Worm (Caenorhabditis elegans): ENCODE results near the gene rip-1.
A peak's percentile ranks its signal among the peaks of the same experiment; 100 is the strongest.

Gene rip-1

ce11 chrIII:10248441-10249137, 10.0 kb downstream of the rip-1 start, which contains the start of the genes div-1 and cor-1:
div-1 (minus strand) TSS chrIII:10248559.
cor-1 (plus strand) TSS chrIII:10249111.
- TF ChIP-seq aha-1 (tag; optimal IDR thresholded peaks at IDR 0.05) (no peak), ces-1 (GFP tag; optimal IDR thresholded peaks at IDR 0.05) (no peak), nhr-11 (tag; optimal IDR thresholded peaks at IDR 0.05) (no peak), nhr-237 (tag; optimal IDR thresholded peaks at IDR 0.05) (no peak), nhr-84 (tag; optimal IDR thresholded peaks at IDR 0.05) (no peak), snpc-4 (tag; optimal IDR thresholded peaks at IDR 0.05) (peak; percentile 22), aly-2 (tag; optimal IDR thresholded peaks at IDR 0.05) (no peak), tbx-2 (tag; optimal IDR thresholded peaks at IDR 0.05) (peak; percentile 54), mdl-1 (tag; optimal IDR thresholded peaks at IDR 0.05) (no peak), nhr-71 (tag; optimal IDR thresholded peaks at IDR 0.05) (peak; percentile 57), nhr-90 (tag; optimal IDR thresholded peaks at IDR 0.05; ENCODE audit: poor library complexity) (peak; percentile 16), hlh-4 (tag; optimal IDR thresholded peaks at IDR 0.05) (no peak), lin-15B (tag; optimal IDR thresholded peaks at IDR 0.05) (peak; percentile 34), lin-35 (GFP tag; optimal IDR thresholded peaks at IDR 0.05) (peak; percentile 86 to 93), skn-1 (tag; optimal IDR thresholded peaks at IDR 0.05) (peak; percentile 32), mep-1 (tag; optimal IDR thresholded peaks at IDR 0.05) (peak; percentile 16), pag-3 (tag; optimal IDR thresholded peaks at IDR 0.05; ENCODE audit: borderline replicate concordance, insufficient read depth) (no peak), mef-2 (tag; optimal IDR thresholded peaks at IDR 0.05) (no peak), ceh-8 (GFP tag; optimal IDR thresholded peaks at IDR 0.05) (no peak), irx-1 (tag; optimal IDR thresholded peaks at IDR 0.05) (no peak), ceh-63 (GFP tag; optimal IDR thresholded peaks at IDR 0.05) (no peak), unc-98 (GFP tag; IDR thresholded peaks at IDR 0.05) (no peak), zip-4 (GFP tag; optimal IDR thresholded peaks at IDR 0.05) (no peak), nhr-47 (tag; optimal IDR thresholded peaks at IDR 0.05) (peak; percentile 57), nhr-85 (tag) (no peak), vab-15 (tag; optimal IDR thresholded peaks at IDR 0.05) (no peak), zag-1 (tag; optimal IDR thresholded peaks at IDR 0.05) (no peak), swsn-7 (tag; optimal IDR thresholded peaks at IDR 0.05) (peak; percentile 31), blmp-1 (tag; optimal IDR thresholded peaks at IDR 0.05) (no peak), ceh-82 (tag; optimal IDR thresholded peaks at IDR 0.05) (peak in 2 of 3 experiments; percentile 25 to 46), snu-23 (GFP tag; optimal IDR thresholded peaks at IDR 0.05) (peak; percentile 32), dpl-1 (GFP tag; optimal IDR thresholded peaks at IDR 0.05) (peak; percentile 73 to 89 (median 87)), efl-3 (GFP tag; optimal IDR thresholded peaks at IDR 0.05) (no peak), nhr-20 (tag; optimal IDR thresholded peaks at IDR 0.05) (peak; percentile 5), mab-9 (GFP tag; IDR thresholded peaks at IDR 0.05) (no peak), egl-27 (tag; optimal IDR thresholded peaks at IDR 0.05) (no peak), C34B4.2 (tag; optimal IDR thresholded peaks at IDR 0.05) (no peak), unc-62 (GFP tag; optimal IDR thresholded peaks at IDR 0.05) (no peak), unc-30 (tag; optimal IDR thresholded peaks at IDR 0.05) (no peak), sox-4 (tag; optimal IDR thresholded peaks at IDR 0.05) (no peak), grh-1 (GFP tag; IDR thresholded peaks at IDR 0.05) (no peak), nhr-19 (GFP tag; conservative IDR thresholded peaks at IDR 0.05) (peak; percentile 28), pax-3 (tag; optimal IDR thresholded peaks at IDR 0.05) (no peak), xbp-1 (tag; optimal IDR thresholded peaks at IDR 0.05) (peak; percentile 40), isw-1 (GFP tag; IDR thresholded peaks at IDR 0.05) (peak; percentile 16; the same call in 1 of the 2 replicates), F16B12.6 (tag; optimal IDR thresholded peaks at IDR 0.05) (peak; percentile 39), ceh-88 (GFP tag; IDR thresholded peaks at IDR 0.05) (no peak), nhr-12 (tag; optimal IDR thresholded peaks at IDR 0.05) (no peak), lin-13 (GFP tag; optimal IDR thresholded peaks at IDR 0.05) (peak; percentile 39), egl-13 (tag; optimal IDR thresholded peaks at IDR 0.05) (no peak), fkh-4 (tag; optimal IDR thresholded peaks at IDR 0.05; ENCODE audit: borderline replicate concordance) (no peak)
